Fruit fly (Drosophila melanogaster) whole organism, embryonic: Measurements from ENCODE around the gene Noc2.
A peak's percentile ranks its signal among the peaks of the same experiment; 100 is the strongest.

Experiments used
- Atf6 ChIP-seq: fragments of 200-800 bp; sonication (Bioruptor generic); IDR thresholded peaks from 2 replicates; pipeline ENCODE4 v1.3.6; 2022; ENCODE audit warnings: missing biosample characterization, missing genetic modification characterization
- Awh ChIP-seq: fragments of 200-800 bp; sonication (Bioruptor generic); IDR thresholded peaks from 2 replicates; pipeline ENCODE4, ENCODE4 v1.3.6; 2022; ENCODE audit warnings: missing biosample characterization, missing genetic modification characterization
- CG11504 ChIP-seq: fragments of 200-800 bp; sonication (Bioruptor generic); optimal IDR thresholded peaks from 3 replicates; lab custom pipeline; 2019; ENCODE audit warnings: missing biosample characterization, mild to moderate bottlenecking, missing genetic modification characterization, moderate library complexity
- CG11695 ChIP-seq: fragments of 200-800 bp; sonication (Bioruptor generic); IDR thresholded peaks from 3 replicates; pipeline ENCODE4 v1.3.6; 2022; ENCODE audit warnings: missing biosample characterization, missing genetic modification characterization
- CG15011 ChIP-seq: fragments of 200-800 bp; sonication (Bioruptor generic); optimal IDR thresholded peaks from 3 replicates; lab custom pipeline; 2018; ENCODE audit warnings: missing biosample characterization, mild to moderate bottlenecking, missing genetic modification characterization
- CG1529 ChIP-seq: fragments of 200-800 bp; sonication (Bioruptor generic); optimal IDR thresholded peaks from 3 replicates; lab custom pipeline; 2018; ENCODE audit warnings: missing biosample characterization, missing genetic modification characterization
- CG17568 ChIP-seq: fragments of 200-800 bp; sonication (Bioruptor generic); optimal IDR thresholded peaks from 2 replicates; lab custom pipeline; 2018; ENCODE audit warnings: missing biosample characterization, mild to moderate bottlenecking, missing genetic modification characterization, moderate library complexity
- CG1832 ChIP-seq: fragments of 200-800 bp; sonication (Bioruptor generic); optimal IDR thresholded peaks from 2 replicates; lab custom pipeline; 2017; ENCODE audit warnings: missing biosample characterization, mild to moderate bottlenecking, missing genetic modification characterization, inconsistent platforms
- CG18764 ChIP-seq: fragments of 200-800 bp; sonication (Bioruptor generic); optimal IDR thresholded peaks from 3 replicates; lab custom pipeline; 2016; ENCODE audit warnings: missing biosample characterization, missing genetic modification characterization
- CG2202 ChIP-seq: fragments of 200-800 bp; sonication (Bioruptor generic); optimal IDR thresholded peaks from 2 replicates; lab custom pipeline; 2018; ENCODE audit warnings: missing biosample characterization, mild to moderate bottlenecking, missing genetic modification characterization
- CG3407 ChIP-seq: fragments of 200-800 bp; sonication (Bioruptor generic); optimal IDR thresholded peaks from 2 replicates; lab custom pipeline; 2018; ENCODE audit warnings: missing biosample characterization, mild to moderate bottlenecking, missing genetic modification characterization
- CG3726 ChIP-seq: fragments of 200-800 bp; sonication (Bioruptor generic); IDR thresholded peaks from 3 replicates; pipeline ENCODE4, ENCODE4 v1.3.6; 2022; ENCODE audit warnings: missing biosample characterization, missing genetic modification characterization
- CG4404 ChIP-seq: fragments of 200-800 bp; sonication (Bioruptor generic); IDR thresholded peaks from 2 replicates; pipeline ENCODE4 v1.3.6; 2022; ENCODE audit warnings: missing biosample characterization, missing genetic modification characterization
- CG4617 ChIP-seq: fragments of 200-800 bp; sonication (Bioruptor generic); optimal IDR thresholded peaks from 3 replicates; lab custom pipeline; 2016; ENCODE audit warnings: missing biosample characterization, missing genetic modification characterization, borderline replicate concordance
- CG5953 ChIP-seq: fragments of 200-800 bp; sonication (Bioruptor generic); IDR thresholded peaks from 2 replicates; pipeline ENCODE4 v1.3.6; 2022; ENCODE audit warnings: missing biosample characterization, missing genetic modification characterization
- CG6813 ChIP-seq: fragments of 200-800 bp; sonication (Bioruptor generic); optimal IDR thresholded peaks from 2 replicates; lab custom pipeline; 2017; ENCODE audit warnings: missing biosample characterization, missing genetic modification characterization, mild to moderate bottlenecking, moderate library complexity, missing genetic modification reagents
- CG7372 ChIP-seq: fragments of 200-800 bp; sonication (Bioruptor generic); IDR thresholded peaks from 2 replicates; pipeline ENCODE4 v1.3.6; 2022; ENCODE audit warnings: missing biosample characterization, missing genetic modification characterization
- CG7556 ChIP-seq: fragments of 200-800 bp; sonication (Bioruptor generic); optimal IDR thresholded peaks from 2 replicates; lab custom pipeline; 2017; ENCODE audit warnings: missing biosample characterization, mild to moderate bottlenecking, missing genetic modification characterization
- CG7987 ChIP-seq: fragments of 200-800 bp; sonication (Bioruptor generic); optimal IDR thresholded peaks from 2 replicates; lab custom pipeline; 2018; ENCODE audit warnings: missing biosample characterization, mild to moderate bottlenecking, missing genetic modification characterization, moderate library complexity
- CG9215 ChIP-seq: fragments of 200-800 bp; sonication (Bioruptor generic); IDR thresholded peaks from 2 replicates; pipeline ENCODE4 v1.3.6; 2022; ENCODE audit warnings: missing biosample characterization, missing genetic modification characterization
- Chrac-16 ChIP-seq: fragments of 200-800 bp; sonication (Bioruptor generic); optimal IDR thresholded peaks from 3 replicates; lab custom pipeline; 2016; ENCODE audit warnings: missing biosample characterization, missing genetic modification characterization
- Dek ChIP-seq: fragments of 200-800 bp; sonication (Bioruptor generic); optimal IDR thresholded peaks from 3 replicates; lab custom pipeline; 2019; ENCODE audit warnings: missing biosample characterization, mild to moderate bottlenecking, missing genetic modification characterization, moderate library complexity
- E2f2 ChIP-seq: fragments of 200-800 bp; sonication (Bioruptor generic); IDR thresholded peaks from 2 replicates; pipeline ENCODE4 v1.3.6; 2022; ENCODE audit warnings: missing biosample characterization, missing genetic modification characterization
- Ets65A ChIP-seq: fragments of 200-800 bp; sonication (Bioruptor generic); peaks from one replicate; lab custom pipeline; 2016; ENCODE audit warnings: missing biosample characterization, missing genetic modification characterization
- Mad ChIP-seq: fragments of 200-800 bp; sonication (Bioruptor generic); optimal IDR thresholded peaks from 2 replicates; lab custom pipeline; 2016; ENCODE audit warnings: missing biosample characterization, missing genetic modification characterization
- PHDP ChIP-seq: fragments of 200-800 bp; sonication (Bioruptor generic); optimal IDR thresholded peaks from 3 replicates; lab custom pipeline; 2018; ENCODE audit warnings: missing biosample characterization, mild to moderate bottlenecking, missing genetic modification characterization, moderate library complexity
- Sox102F ChIP-seq: fragments of 200-800 bp; sonication (Bioruptor generic); optimal IDR thresholded peaks from 2 replicates; lab custom pipeline; 2018; ENCODE audit warnings: missing biosample characterization, mild to moderate bottlenecking, missing genetic modification characterization, moderate library complexity
- TFAM ChIP-seq: fragments of 200-800 bp; sonication (Bioruptor generic); optimal IDR thresholded peaks from 2 replicates; lab custom pipeline; 2017; ENCODE audit warnings: missing biosample characterization, missing genetic modification characterization, inconsistent platforms
- cad ChIP-seq: fragments of >200 bp; optimal IDR thresholded peaks from 2 replicates; lab custom pipeline; 2017; ENCODE audit warnings: missing biosample characterization, missing genetic modification characterization
- chinmo ChIP-seq: fragments of 200-800 bp; sonication (Bioruptor generic); IDR thresholded peaks from 4 replicates; pipeline ENCODE4 v1.3.6; 2022; ENCODE audit warnings: missing biosample characterization, missing genetic modification characterization; ENCODE audit not compliant: partially characterized antibody
- eve ChIP-seq, 2 experiments: fragments of >200 bp; optimal IDR thresholded peaks; 2 replicates each; lab custom pipeline; 2017; ENCODE audit warnings: missing biosample characterization in 2 of 2, missing genetic modification characterization in 2 of 2
- eyg ChIP-seq: fragments of 200-800 bp; sonication (Bioruptor generic); optimal IDR thresholded peaks from 3 replicates; lab custom pipeline; 2016; ENCODE audit warnings: missing biosample characterization, missing genetic modification characterization
- gce ChIP-seq: fragments of 200-800 bp; sonication (Bioruptor generic); IDR thresholded peaks from 3 replicates; pipeline ENCODE4 v1.3.6; 2022; ENCODE audit warnings: missing biosample characterization, missing genetic modification characterization
- gcm ChIP-seq: fragments of 200-800 bp; sonication (Bioruptor generic); optimal IDR thresholded peaks from 2 replicates; lab custom pipeline; 2019; ENCODE audit warnings: missing biosample characterization, mild to moderate bottlenecking, missing genetic modification characterization, moderate library complexity
- gfzf ChIP-seq: fragments of 200-800 bp; sonication (Bioruptor generic); optimal IDR thresholded peaks from 2 replicates; lab custom pipeline; 2016; ENCODE audit warnings: missing biosample characterization, mild to moderate bottlenecking, missing genetic modification characterization, moderate library complexity
- gt ChIP-seq: fragments of 200-800 bp; sonication (Bioruptor generic); IDR thresholded peaks from 2 replicates; pipeline ENCODE4 v1.3.6; 2022; ENCODE audit warnings: missing biosample characterization, missing genetic modification characterization
- ham ChIP-seq: fragments of 200-800 bp; sonication (Bioruptor generic); IDR thresholded peaks from 2 replicates; pipeline ENCODE4 v1.3.6; 2022; ENCODE audit warnings: missing biosample characterization, missing genetic modification characterization
- nau ChIP-seq: fragments of 200-800 bp; sonication (Bioruptor generic); optimal IDR thresholded peaks from 3 replicates; lab custom pipeline; 2017; ENCODE audit warnings: missing biosample characterization, mild to moderate bottlenecking, missing genetic modification characterization, missing genetic modification reagents
- nom ChIP-seq: fragments of 200-800 bp; sonication (Bioruptor generic); optimal IDR thresholded peaks from 2 replicates; lab custom pipeline; 2017; ENCODE audit warnings: missing biosample characterization, missing genetic modification characterization, mild to moderate bottlenecking, moderate library complexity, missing genetic modification reagents
- prd ChIP-seq, 3 experiments: fragments of >200 bp in 2 of 3; fragments of 200-800 bp in 1 of 3; sonication (Bioruptor generic) in 1 of 3; optimal IDR thresholded peaks in 2 of 3; IDR thresholded peaks in 1 of 3; 2 replicates in 2 of 3; 3 replicates in 1 of 3; pipeline versions ENCODE4 v1.3.6 to Lab custom; 2017 to 2022; ENCODE audit warnings: missing biosample characterization in 1 of 3, missing genetic modification characterization in 1 of 3
- run ChIP-seq: fragments of 200-800 bp; sonication (Bioruptor generic); optimal IDR thresholded peaks from 3 replicates; lab custom pipeline; 2018; ENCODE audit warnings: missing biosample characterization, mild to moderate bottlenecking, missing genetic modification characterization
- scrt ChIP-seq: fragments of 200-800 bp; sonication (Bioruptor generic); optimal IDR thresholded peaks from 2 replicates; lab custom pipeline; 2018; ENCODE audit warnings: missing biosample characterization, mild to moderate bottlenecking, missing genetic modification characterization, moderate library complexity
- slou ChIP-seq: fragments of 200-800 bp; sonication (Bioruptor generic); optimal IDR thresholded peaks from 3 replicates; lab custom pipeline; 2016; ENCODE audit warnings: missing biosample characterization, missing genetic modification characterization
- so ChIP-seq: fragments of 200-800 bp; sonication (Bioruptor generic); IDR thresholded peaks from 3 replicates; pipeline ENCODE4 v1.3.6; 2022; ENCODE audit warnings: missing biosample characterization, missing genetic modification characterization
- sqz ChIP-seq: fragments of 200-800 bp; sonication (Bioruptor generic); optimal IDR thresholded peaks from 3 replicates; lab custom pipeline; 2018; ENCODE audit warnings: missing biosample characterization, mild to moderate bottlenecking, missing genetic modification characterization
- sr ChIP-seq: fragments of 200-800 bp; sonication (Bioruptor generic); IDR thresholded peaks from 3 replicates; pipeline ENCODE4 v1.3.6; 2022; ENCODE audit warnings: missing biosample characterization, missing genetic modification characterization
- stc ChIP-seq: fragments of 200-800 bp; sonication (Bioruptor generic); IDR thresholded peaks from 2 replicates; pipeline ENCODE4 v1.3.6; 2022; ENCODE audit warnings: missing biosample characterization, missing genetic modification characterization
- twi ChIP-seq: fragments of 200-800 bp; optimal IDR thresholded peaks from 2 replicates; lab custom pipeline; 2019; ENCODE audit warnings: missing biosample characterization, mild to moderate bottlenecking, missing genetic modification characterization, moderate library complexity
- wdn ChIP-seq: fragments of 200-800 bp; sonication (Bioruptor generic); IDR thresholded peaks from 2 replicates; pipeline ENCODE4 v1.3.6; 2022; ENCODE audit warnings: missing biosample characterization, missing genetic modification characterization

Noc2 gene

dm6 chr2L:21168295-21169159 lies 5.1 kb downstream of the Noc2 start, which contains the start of the genes mAcon1, CG43345 and CG43346 (continued):
- no peak for TF ChIP-seq CG3726 (GFP tag; lab: Robert Waterston, UW)
- no peak for TF ChIP-seq CG1832 (GFP tag; lab: Kevin White, UChicago)
- TF ChIP-seq CG7556 (GFP tag; lab: Kevin White, UChicago), result peak; percentile 76
- TF ChIP-seq gt (GFP tag; lab: Robert Waterston, UW), result no peak
- TF ChIP-seq stc, result no peak
- peak; percentile 57 for TF ChIP-seq CG1529 (GFP tag; lab: Kevin White, UChicago)
- TF ChIP-seq prd (optimal IDR thresholded peaks at IDR 0.05; lab: Kevin White, UChicago), result no peak
- TF ChIP-seq prd (GFP tag; IDR thresholded peaks at IDR 0.05; lab: Robert Waterston, UW), result peak; percentile 78; the same call in 2 of the 3 replicates
- TF ChIP-seq run (tag; lab: Kevin White, UChicago), result no peak
- no peak for TF ChIP-seq CG6813
- peak; percentile 63 for TF ChIP-seq CG4617 (GFP tag; lab: Kevin White, UChicago)
- TF ChIP-seq wdn (GFP tag; lab: Robert Waterston, UW), result peak; percentile 58; the same call in 1 of the 2 replicates
- TF ChIP-seq E2f2 (GFP tag; lab: Robert Waterston, UW), result peak; percentile 82
- no peak for TF ChIP-seq TFAM
- no peak for TF ChIP-seq so (GFP tag; lab: Robert Waterston, UW)
- no peak for TF ChIP-seq CG11504
- no peak for TF ChIP-seq CG17568 (GFP tag; lab: Kevin White, UChicago)
- peak; percentile 69 for TF ChIP-seq CG7987 (GFP tag; lab: Kevin White, UChicago)
- peak; percentile 69 for TF ChIP-seq twi (tag; lab: Kevin White, UChicago)
- no peak for TF ChIP-seq gce (GFP tag; lab: Robert Waterston, UW)
- peak; percentile 59 for TF ChIP-seq PHDP (tag; lab: Kevin White, UChicago)
- peak; percentile 64 for TF ChIP-seq CG18764
- TF ChIP-seq CG2202 (tag; lab: Kevin White, UChicago), result peak; percentile 54
- peak; percentile 88 for TF ChIP-seq Mad
- no peak for TF ChIP-seq CG3407 (GFP tag; lab: Kevin White, UChicago)
- TF ChIP-seq scrt (GFP tag; lab: Kevin White, UChicago), result no peak
- peak; percentile 83 for TF ChIP-seq CG9215 (GFP tag; lab: Robert Waterston, UW)
- TF ChIP-seq CG5953 (GFP tag; lab: Robert Waterston, UW), result no peak; the same call in 1 of the 2 replicates
- no peak for TF ChIP-seq gcm (GFP tag; lab: Kevin White, UChicago)
- no peak for TF ChIP-seq sqz (GFP tag; lab: Kevin White, UChicago)
- peak; percentile 73 for TF ChIP-seq CG7372 (GFP tag; lab: Robert Waterston, UW)
- TF ChIP-seq CG4404 (GFP tag; lab: Robert Waterston, UW), result peak; percentile 80
- TF ChIP-seq gfzf (GFP tag; lab: Kevin White, UChicago), result peak; percentile 39
- TF ChIP-seq Ets65A (GFP tag; lab: Kevin White, UChicago), result peak; percentile 99
- no peak for TF ChIP-seq CG15011 (GFP tag; lab: Kevin White, UChicago)
- no peak for TF ChIP-seq chinmo (GFP tag; lab: Robert Waterston, UW)
- peak; percentile 75 for TF ChIP-seq eyg
- TF ChIP-seq Sox102F (GFP tag; lab: Kevin White, UChicago), result no peak
- TF ChIP-seq cad (GFP tag; lab: Kevin White, UChicago), result no peak
- TF ChIP-seq CG11695, result no peak
- TF ChIP-seq Atf6 (GFP tag; lab: Robert Waterston, UW), result peak; percentile 72
- peak; percentile 85 for TF ChIP-seq Chrac-16 (GFP tag; lab: Kevin White, UChicago)
- TF ChIP-seq ham (GFP tag; lab: Robert Waterston, UW), result no peak
- peak; percentile 76; the same call in 2 of the 3 replicates for TF ChIP-seq sr (GFP tag; lab: Robert Waterston, UW)
- TF ChIP-seq nom (GFP tag; lab: Kevin White, UChicago), result peak; percentile 75
- TF ChIP-seq Dek (tag; lab: Kevin White, UChicago), result peak; percentile 74
- TF ChIP-seq nau, result no peak
- no peak for TF ChIP-seq eve (GFP tag; optimal IDR thresholded peaks at IDR 0.05; lab: Kevin White, UChicago)
- peak; percentile 70 for TF ChIP-seq slou (GFP tag; lab: Kevin White, UChicago)
- no peak for TF ChIP-seq Awh (GFP tag; lab: Robert Waterston, UW)
